Fruit fly (Drosophila melanogaster) Kc167 (cell line): ENCODE data around the gene Pez.

Source experiments
- insv ChIP-seq: fragments of >200 bp; optimal IDR thresholded peaks from 3 replicates; lab custom pipeline; 2018; ENCODE audit warnings: missing external identifiers
- psq ChIP-seq: fragments of >200 bp; optimal IDR thresholded peaks from 2 replicates; lab custom pipeline; 2017; ENCODE audit warnings: missing external identifiers

dm6 chr2L:6338367-6338975, at the start of gene Pez, which contains the start of gene Cpr:
- TF ChIP-seq psq (lab: Kevin White, UChicago): no peak
- no peak for TF ChIP-seq insv (lab: Kevin White, UChicago)
